Worm (Caenorhabditis elegans) whole organism, L4 larva: ENCODE results near the gene znf-622.

Source experiments
- F10B5.3 ChIP-seq: sonication (generic microtip); optimal IDR thresholded peaks from 2 replicates; lab custom pipeline; 2016; ENCODE audit warnings: mild to moderate bottlenecking, missing genetic modification characterization, missing compliant biosample characterization
- F37D6.2 ChIP-seq: sonication (generic microtip); optimal IDR thresholded peaks from 2 replicates; lab custom pipeline; 2016; ENCODE audit warnings: mild to moderate bottlenecking, missing genetic modification characterization, missing compliant biosample characterization
- R02D3.7 ChIP-seq: fragments of 150-350 bp; sonication (generic microtip); optimal IDR thresholded peaks from 3 replicates; lab custom pipeline; 2014; ENCODE audit warnings: missing biosample characterization, missing genetic modification characterization
- T20F7.1 ChIP-seq: fragments of 200-800 bp; sonication (Bioruptor generic); optimal IDR thresholded peaks from 2 replicates; lab custom pipeline; 2018; ENCODE audit warnings: mild to moderate bottlenecking, missing genetic modification characterization, missing compliant biosample characterization
- Y5F2A.4 ChIP-seq: fragments of 200-800 bp; sonication (Bioruptor generic); optimal IDR thresholded peaks from 2 replicates; lab custom pipeline; 2018; ENCODE audit warnings: mild to moderate bottlenecking, missing genetic modification characterization, missing compliant biosample characterization
- Y75B8A.6 ChIP-seq: fragments of 200-800 bp; sonication (Bioruptor generic); IDR thresholded peaks from 2 replicates; pipeline ENCODE4 v1.3.6; 2022; ENCODE audit warnings: missing genetic modification reagents, missing genetic modification characterization, missing compliant biosample characterization
- ZK546.5 ChIP-seq, 2 experiments: sonication (generic microtip); optimal IDR thresholded peaks; 2 replicates each; lab custom pipeline; 2017; ENCODE audit warnings: missing biosample characterization in 2 of 2, missing genetic modification characterization in 2 of 2
- aha-1 ChIP-seq: fragments of 150-350 bp; peaks from one replicate; lab custom pipeline; 2014; ENCODE audit warnings: missing biosample characterization, missing genetic modification characterization
- ama-1 ChIP-seq: fragments of 150-350 bp; optimal IDR thresholded peaks from 2 replicates; lab custom pipeline; 2014; ENCODE audit warnings: inconsistent platforms, mixed read lengths
- arid-1 ChIP-seq: fragments of 200-800 bp; sonication (Bioruptor generic); conservative IDR thresholded peaks from 2 replicates; pipeline ENCODE4 v1.3.6; 2022; ENCODE audit warnings: missing genetic modification reagents, missing genetic modification characterization, missing compliant biosample characterization
- daf-16 ChIP-seq, 3 experiments: sonication (generic microtip); optimal IDR thresholded peaks; 2 replicates each; lab custom pipeline; 2016 to 2017; ENCODE audit warnings: missing genetic modification characterization in 3 of 3, missing genetic modification reagents in 3 of 3, mild to moderate bottlenecking in 2 of 3, missing compliant biosample characterization in 2 of 3, missing biosample characterization in 1 of 3, moderate library complexity in 1 of 3
- daf-8 ChIP-seq: fragments of 200-800 bp; sonication (Bioruptor generic); IDR thresholded peaks from 2 replicates; pipeline ENCODE4 v1.3.6; 2022; ENCODE audit warnings: missing genetic modification characterization, missing compliant biosample characterization
- dmd-6 ChIP-seq: fragments of 200-800 bp; sonication (Bioruptor generic); IDR thresholded peaks from 2 replicates; pipeline ENCODE4 v1.3.6; 2022; ENCODE audit warnings: missing genetic modification reagents, missing genetic modification characterization, missing compliant biosample characterization
- dpl-1 ChIP-seq: fragments of 150-350 bp; optimal IDR thresholded peaks from 2 replicates; lab custom pipeline; 2014; ENCODE audit warnings: missing biosample characterization, missing genetic modification reagents, missing genetic modification characterization
- dve-1 ChIP-seq: sonication (generic microtip); optimal IDR thresholded peaks from 2 replicates; lab custom pipeline; 2017; ENCODE audit warnings: antibody characterized with exemption, mild to moderate bottlenecking, missing genetic modification characterization, missing compliant biosample characterization; ENCODE audit not compliant: insufficient read depth
- egl-43 ChIP-seq: fragments of 200-800 bp; sonication (Bioruptor generic); IDR thresholded peaks from 2 replicates; pipeline ENCODE4 v1.3.6; 2022; ENCODE audit warnings: missing genetic modification reagents, missing genetic modification characterization, missing compliant biosample characterization
- fkh-10 ChIP-seq: fragments of 150-350 bp; optimal IDR thresholded peaks from 2 replicates; lab custom pipeline; 2014; ENCODE audit warnings: missing biosample characterization, missing genetic modification reagents, missing genetic modification characterization
- fos-1 ChIP-seq: fragments of 150-350 bp; optimal IDR thresholded peaks from 2 replicates; lab custom pipeline; 2014; ENCODE audit warnings: missing biosample characterization, missing genetic modification characterization
- gei-8 ChIP-seq: fragments of 200-800 bp; sonication (Bioruptor generic); optimal IDR thresholded peaks from 2 replicates; lab custom pipeline; 2018; ENCODE audit warnings: mild to moderate bottlenecking, missing genetic modification characterization, missing compliant biosample characterization
- hlh-11 ChIP-seq: fragments of 200-800 bp; sonication (Bioruptor generic); optimal IDR thresholded peaks from 2 replicates; lab custom pipeline; 2018; ENCODE audit warnings: mild to moderate bottlenecking, missing genetic modification characterization, missing compliant biosample characterization
- hmg-1.1 ChIP-seq: fragments of 200-800 bp; sonication (Bioruptor generic); IDR thresholded peaks from 2 replicates; pipeline ENCODE4 v1.3.6; 2022; ENCODE audit warnings: missing genetic modification reagents, missing genetic modification characterization, missing compliant biosample characterization
- lim-7 ChIP-seq: fragments of 200-800 bp; sonication (Bioruptor generic); IDR thresholded peaks from 2 replicates; pipeline ENCODE4 v1.3.6; 2022; ENCODE audit warnings: missing genetic modification characterization, missing compliant biosample characterization
- lin-13 ChIP-seq: fragments of 150-350 bp; optimal IDR thresholded peaks from 2 replicates; lab custom pipeline; 2014; ENCODE audit warnings: missing biosample characterization, missing genetic modification reagents, missing genetic modification characterization
- lin-38 ChIP-seq: fragments of 200-800 bp; sonication (Bioruptor generic); IDR thresholded peaks from 2 replicates; pipeline ENCODE4 v1.3.6; 2022; ENCODE audit warnings: missing genetic modification reagents, missing genetic modification characterization, missing compliant biosample characterization
- lin-39 ChIP-seq: fragments of 150-350 bp; optimal IDR thresholded peaks from 2 replicates; lab custom pipeline; 2014; ENCODE audit warnings: missing biosample characterization, missing genetic modification reagents, missing genetic modification characterization
- lir-3 ChIP-seq: sonication (generic microtip); optimal IDR thresholded peaks from 2 replicates; lab custom pipeline; 2016; ENCODE audit warnings: mild to moderate bottlenecking, missing genetic modification characterization, missing compliant biosample characterization
- lsy-2 ChIP-seq, 2 experiments: fragments of 150-350 bp in 1 of 2; sonication (generic microtip) in 1 of 2; optimal IDR thresholded peaks; 2 replicates each; lab custom pipeline; 2014 to 2017; ENCODE audit warnings: missing biosample characterization in 2 of 2, missing genetic modification characterization in 2 of 2
- madf-5 ChIP-seq, 2 experiments: fragments of 200-800 bp; sonication (Bioruptor generic); IDR thresholded peaks; 2 replicates each; pipeline ENCODE4 v1.3.6; 2022; ENCODE audit warnings: missing compliant biosample characterization in 2 of 2, missing genetic modification characterization in 2 of 2
- mdl-1 ChIP-seq, 2 experiments: fragments of 150-350 bp in 1 of 2; sonication (generic microtip) in 1 of 2; optimal IDR thresholded peaks; 2 replicates each; lab custom pipeline; 2014 to 2017; ENCODE audit warnings: missing biosample characterization in 2 of 2, missing genetic modification characterization in 2 of 2
- mdt-29 ChIP-seq: fragments of 200-800 bp; sonication (Bioruptor generic); IDR thresholded peaks from 2 replicates; pipeline ENCODE4 v1.3.6; 2022; ENCODE audit warnings: missing genetic modification reagents, missing genetic modification characterization, missing compliant biosample characterization
- mep-1 ChIP-seq: fragments of 150-350 bp; sonication (generic microtip); optimal IDR thresholded peaks from 3 replicates; lab custom pipeline; 2014; ENCODE audit warnings: missing biosample characterization, missing genetic modification characterization
- mes-2 ChIP-seq: sonication (generic microtip); optimal IDR thresholded peaks from 2 replicates; lab custom pipeline; 2016; ENCODE audit warnings: missing genotype, mild to moderate bottlenecking, missing genetic modification characterization, missing compliant biosample characterization; ENCODE audit not compliant: poor library complexity, severe bottlenecking
- nhr-10 ChIP-seq: fragments of 150-350 bp; optimal IDR thresholded peaks from 2 replicates; lab custom pipeline; 2014; ENCODE audit warnings: missing biosample characterization, missing genetic modification characterization
- nhr-102 ChIP-seq: sonication (generic microtip); optimal IDR thresholded peaks from 2 replicates; lab custom pipeline; 2016; ENCODE audit warnings: mild to moderate bottlenecking, missing genetic modification characterization, moderate library complexity, missing compliant biosample characterization
- nhr-28 ChIP-seq: fragments of 150-350 bp; optimal IDR thresholded peaks from 2 replicates; lab custom pipeline; 2014; ENCODE audit warnings: missing biosample characterization, missing genetic modification characterization
- nhr-48 ChIP-seq: sonication (generic microtip); optimal IDR thresholded peaks from 2 replicates; lab custom pipeline; 2016; ENCODE audit warnings: mild to moderate bottlenecking, missing genetic modification characterization, missing compliant biosample characterization
- nhr-77 ChIP-seq: fragments of 150-350 bp; optimal IDR thresholded peaks from 2 replicates; lab custom pipeline; 2014; ENCODE audit warnings: missing biosample characterization, missing genetic modification characterization
- saeg-2 ChIP-seq: fragments of 200-800 bp; sonication (Bioruptor generic); IDR thresholded peaks from 2 replicates; pipeline ENCODE4 v1.3.6; 2022; ENCODE audit warnings: missing genetic modification reagents, missing genetic modification characterization, missing compliant biosample characterization
- snpc-4 ChIP-seq: fragments of 150-350 bp; optimal IDR thresholded peaks from 2 replicates; lab custom pipeline; 2014; ENCODE audit warnings: missing biosample characterization, missing genetic modification characterization
- spr-1 ChIP-seq: sonication (generic microtip); optimal IDR thresholded peaks from 2 replicates; lab custom pipeline; 2016; ENCODE audit warnings: mild to moderate bottlenecking, missing genetic modification characterization, missing compliant biosample characterization
- tra-1 ChIP-seq: fragments of 200-800 bp; sonication (Bioruptor generic); IDR thresholded peaks from 2 replicates; pipeline ENCODE4 v1.3.6; 2022; ENCODE audit warnings: missing genetic modification reagents, missing genetic modification characterization, missing compliant biosample characterization
- unc-62 ChIP-seq, 3 experiments: fragments of 150-350 bp in 1 of 3; sonication (generic microtip); optimal IDR thresholded peaks in 2 of 3; peaks in 1 of 3; 1 replicate in 1 of 3; 2 replicates in 2 of 3; lab custom pipeline; 2014 to 2017; ENCODE audit warnings: missing biosample characterization in 3 of 3, missing genetic modification characterization in 3 of 3, missing genetic modification reagents in 3 of 3, missing genotype in 1 of 3
- zip-2 ChIP-seq: fragments of 150-350 bp; optimal IDR thresholded peaks from 2 replicates; lab custom pipeline; 2014; ENCODE audit warnings: missing biosample characterization, missing genetic modification characterization

The znf-622 gene

ce11 chrIII:6411430-6411829, 30.0 kb downstream of the znf-622 start:
- TF ChIP-seq Y5F2A.4 (GFP tag; lab: Kevin White, UChicago) (no peak), dmd-6 (GFP tag; lab: Robert Waterston, UW) (peak; percentile 15; the same call in 1 of the 2 replicates), R02D3.7 (tag; lab: Kevin White, UChicago) (peak; percentile 14), lsy-2 (tag; optimal IDR thresholded peaks at IDR 0.05; lab: Kevin White, UChicago) (peak in 1 of 2 experiments; percentile 16), nhr-77 (tag; lab: Kevin White, UChicago) (no peak), dve-1 (tag; lab: Kevin White, UChicago) (peak; percentile 24), nhr-28 (tag; lab: Kevin White, UChicago) (peak; percentile 36), T20F7.1 (peak; percentile 35)

- TF ChIP-seq zip-2 (tag; lab: Kevin White, UChicago) (no peak), dpl-1 (no peak), madf-5 (GFP tag; IDR thresholded peaks at IDR 0.05; lab: Robert Waterston, UW) (no peak), lir-3 (tag; lab: Kevin White, UChicago) (no peak), F37D6.2 (no peak), R02D3.7 (tag; lab: Kevin White, UChicago) (no peak), ZK546.5 (tag; optimal IDR thresholded peaks at IDR 0.05; lab: Kevin White, UChicago) (no peak), tra-1 (no peak), daf-8 (no peak), Y75B8A.6 (GFP tag; lab: Robert Waterston, UW) (no peak), F10B5.3 (tag; lab: Kevin White, UChicago) (no peak)
- TF ChIP-seq, all 104 proteins: peak for 0
Measured at ce11 chrIII:6411914-6412313, 30.5 kb downstream of the znf-622 start, which contains the start of gene C05D11.5. Gene C05D11.5, minus strand, starts transcription at chrIII:6412014.

ce11 chrIII:6415306-6415973, 34.0 kb downstream of the znf-622 start, which contains the start of gene nas-4:
Gene nas-4, minus strand, starts transcription at chrIII:6415656.
- TF ChIP-seq gei-8 (GFP tag; lab: Kevin White, UChicago) (peak; percentile 0), saeg-2 (no peak), mes-2 (tag; lab: Kevin White, UChicago) (peak; percentile 41), snpc-4 (tag; lab: Kevin White, UChicago) (no peak), nhr-28 (tag; lab: Kevin White, UChicago) (no peak), Y75B8A.6 (GFP tag; lab: Robert Waterston, UW) (no peak), mep-1 (peak; percentile 71), spr-1 (tag; lab: Kevin White, UChicago) (peak; percentile 40), unc-62 (GFP tag; optimal IDR thresholded peaks at IDR 0.05 in 1 of 2; lab: Kevin White, UChicago) (peak in 1 of 2 experiments; percentile 56), unc-62 (tag; optimal IDR thresholded peaks at IDR 0.05; lab: Kevin White, UChicago) (no peak), egl-43 (no peak), ama-1 (lab: Kevin White, UChicago) (peak; percentile 77), ZK546.5 (tag; optimal IDR thresholded peaks at IDR 0.05; lab: Kevin White, UChicago) (no peak), arid-1 (GFP tag; lab: Robert Waterston, UW) (0 out of 2 replicates have a peak, but pooled peaks have one; percentile 18), dmd-6 (GFP tag; lab: Robert Waterston, UW) (peak; percentile 19; the same call in 1 of the 2 replicates), hlh-11 (tag; lab: Kevin White, UChicago) (peak; percentile 13), lin-13 (GFP tag; lab: Kevin White, UChicago) (no peak), mdt-29 (GFP tag; lab: Robert Waterston, UW) (peak; percentile 35; the same call in 1 of the 2 replicates), lin-39 (no peak), aha-1 (tag; lab: Kevin White, UChicago) (no peak), fkh-10 (GFP tag; lab: Kevin White, UChicago) (no peak), dve-1 (tag; lab: Kevin White, UChicago) (peak; percentile 32), nhr-48 (tag; lab: Kevin White, UChicago) (peak; percentile 41), lin-38 (GFP tag; lab: Robert Waterston, UW) (peak; percentile 24; the same call in 1 of the 2 replicates), fos-1 (peak; percentile 28), lim-7 (0 out of 2 replicates have a peak, but pooled peaks have one; percentile 36), mdl-1 (tag; optimal IDR thresholded peaks at IDR 0.05; lab: Kevin White, UChicago) (no peak), hmg-1.1 (peak; percentile 43; the same call in 1 of the 2 replicates), nhr-10 (tag; lab: Kevin White, UChicago) (peak; percentile 70), daf-16 (GFP tag; optimal IDR thresholded peaks at IDR 0.05; lab: Kevin White, UChicago) (no peak), daf-16 (tag; optimal IDR thresholded peaks at IDR 0.05; lab: Kevin White, UChicago) (no peak), nhr-102 (tag; lab: Kevin White, UChicago) (peak; percentile 67)
